Fruit fly (Drosophila melanogaster): ENCODE results near the gene CG7968.

Gene CG7968

DNA sequence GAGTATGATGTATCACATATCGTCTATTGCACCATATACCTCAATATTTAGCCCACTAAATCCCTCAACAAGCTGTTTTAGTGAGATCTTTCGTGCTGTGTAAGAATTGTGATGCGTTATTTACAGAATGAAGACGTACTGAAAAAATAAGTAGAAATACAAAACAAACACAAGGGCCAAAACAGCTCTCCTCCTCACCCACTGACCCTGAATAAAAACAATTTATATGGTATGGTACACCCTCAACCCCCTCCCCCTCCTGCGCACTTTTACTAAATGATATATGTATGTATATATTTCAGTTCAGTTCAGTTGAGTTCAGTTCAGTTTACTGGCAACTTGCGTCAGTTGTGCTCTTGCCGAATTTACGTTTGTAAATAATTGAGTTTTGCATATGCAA is 23.9 kb downstream of the CG7968 start:
- TF ChIP-seq CG34367 (tag; optimal IDR thresholded peaks at IDR 0.05) = no peak
- no peak for TF ChIP-seq D1 (tag; optimal IDR thresholded peaks at IDR 0.05)
- no peak for TF ChIP-seq EcR (GFP tag; optimal IDR thresholded peaks at IDR 0.05)
- TF ChIP-seq CG17806 (tag; optimal IDR thresholded peaks at IDR 0.05) = no peak
- no peak for TF ChIP-seq CG32121 (GFP tag; IDR thresholded peaks at IDR 0.05)
- no peak for TF ChIP-seq CG8301 (tag; optimal IDR thresholded peaks at IDR 0.05)

- TF ChIP-seq CG10348 (GFP tag; IDR thresholded peaks at IDR 0.05) (no peak), EcR (GFP tag; optimal IDR thresholded peaks at IDR 0.05) (no peak), Ets98B (GFP tag; IDR thresholded peaks at IDR 0.05) (no peak), fd96Ca (GFP tag; IDR thresholded peaks at IDR 0.05) (no peak), CG8301 (tag; optimal IDR thresholded peaks at IDR 0.05) (no peak), CG32121 (GFP tag; IDR thresholded peaks at IDR 0.05) (no peak), D1 (tag; optimal IDR thresholded peaks at IDR 0.05) (no peak), CG15710 (tag; optimal IDR thresholded peaks at IDR 0.05) (no peak), rn (GFP tag; IDR thresholded peaks at IDR 0.05) (no peak), Pif1A (GFP tag; optimal IDR thresholded peaks at IDR 0.05) (no peak), CG34367 (tag; optimal IDR thresholded peaks at IDR 0.05) (no peak), CG13204 (GFP tag; optimal IDR thresholded peaks at IDR 0.05) (no peak), CG4496 (GFP tag; IDR thresholded peaks at IDR 0.05) (no peak), CG17806 (tag; optimal IDR thresholded peaks at IDR 0.05) (no peak), CG9948 (tag; optimal IDR thresholded peaks at IDR 0.05) (no peak), CG12605 (GFP tag; IDR thresholded peaks at IDR 0.05) (no peak), CG14655 (GFP tag; optimal IDR thresholded peaks at IDR 0.05) (no peak)
These were observed 27.5 kb downstream of the CG7968 start for dm6 chr2L:13876698-13877097.

- TF ChIP-seq CG9948 (tag; optimal IDR thresholded peaks at IDR 0.05) (no peak), CG13204 (GFP tag; optimal IDR thresholded peaks at IDR 0.05) (no peak), CG32121 (GFP tag; IDR thresholded peaks at IDR 0.05) (no peak), CG15710 (tag; optimal IDR thresholded peaks at IDR 0.05) (no peak), D1 (tag; optimal IDR thresholded peaks at IDR 0.05) (no peak), rn (GFP tag; IDR thresholded peaks at IDR 0.05) (no peak), CG14655 (GFP tag; optimal IDR thresholded peaks at IDR 0.05) (no peak), Pif1B (GFP tag; optimal IDR thresholded peaks at IDR 0.05) (no peak)
These were observed 28.9 kb downstream of the CG7968 start for dm6 chr2L:13877934-13878580.

- TF ChIP-seq D1 (tag; optimal IDR thresholded peaks at IDR 0.05) (peak; percentile 15), CG15710 (tag; optimal IDR thresholded peaks at IDR 0.05) (no peak), gl (tag; optimal IDR thresholded peaks at IDR 0.05) (no peak), CG17806 (tag; optimal IDR thresholded peaks at IDR 0.05) (no peak), Pif1B (GFP tag; optimal IDR thresholded peaks at IDR 0.05) (no peak), CG12605 (GFP tag; IDR thresholded peaks at IDR 0.05) (no peak; the same call in 1 of the 2 replicates), Ets98B (GFP tag; IDR thresholded peaks at IDR 0.05) (peak; percentile 52), Pif1A (GFP tag; optimal IDR thresholded peaks at IDR 0.05) (no peak), fd96Ca (GFP tag; IDR thresholded peaks at IDR 0.05) (peak; percentile 13; the same call in 1 of the 3 replicates), CG32121 (GFP tag; IDR thresholded peaks at IDR 0.05) (no peak; the same call in 1 of the 2 replicates), CG9948 (tag; optimal IDR thresholded peaks at IDR 0.05) (no peak), rn (GFP tag; IDR thresholded peaks at IDR 0.05) (no peak), CG8159 (tag; optimal IDR thresholded peaks at IDR 0.05) (no peak), CG34367 (tag; optimal IDR thresholded peaks at IDR 0.05) (no peak), CG13204 (GFP tag; optimal IDR thresholded peaks at IDR 0.05) (no peak), Snoo (tag; optimal IDR thresholded peaks at IDR 0.05) (peak; percentile 0), CG4496 (GFP tag; IDR thresholded peaks at IDR 0.05) (peak; percentile 72), CG14655 (GFP tag; optimal IDR thresholded peaks at IDR 0.05) (no peak), CG8301 (tag; optimal IDR thresholded peaks at IDR 0.05) (no peak), CG10348 (GFP tag; IDR thresholded peaks at IDR 0.05) (no peak), EcR (GFP tag; optimal IDR thresholded peaks at IDR 0.05) (peak; percentile 25)
These were observed 29.6 kb downstream of the CG7968 start for dm6 chr2L:13878801-13879200.

- 0 out of 3 replicates have a peak, but pooled peaks have one; percentile 33 for TF ChIP-seq fd96Ca (GFP tag; IDR thresholded peaks at IDR 0.05)
- no peak for TF ChIP-seq CG9948 (tag; optimal IDR thresholded peaks at IDR 0.05)
- TF ChIP-seq CG34367 (tag; optimal IDR thresholded peaks at IDR 0.05) = no peak
- TF ChIP-seq Pif1A (GFP tag; optimal IDR thresholded peaks at IDR 0.05) = no peak
- no peak for TF ChIP-seq Pif1B (GFP tag; optimal IDR thresholded peaks at IDR 0.05)
These were observed 32.2 kb downstream of the CG7968 start for dm6 chr2L:13881387-13881902.

- TF ChIP-seq Pif1A (GFP tag; optimal IDR thresholded peaks at IDR 0.05) (peak; percentile 0), D1 (tag; optimal IDR thresholded peaks at IDR 0.05) (no peak), CG13204 (GFP tag; optimal IDR thresholded peaks at IDR 0.05) (no peak), CG14655 (GFP tag; optimal IDR thresholded peaks at IDR 0.05) (no peak)
These were observed 32.7 kb downstream of the CG7968 start for dm6 chr2L:13881939-13882338.

Data from whole organism, pupa.